Worm (Caenorhabditis elegans) whole organism, late embryonic: ENCODE data around the gene srj-6.

Source experiments
- C38D4.7 ChIP-seq: fragments of 200-800 bp; sonication (Bioruptor generic); optimal IDR thresholded peaks from 2 replicates; lab custom pipeline; 2018; ENCODE audit warnings: mild to moderate bottlenecking, missing genetic modification characterization, moderate library complexity, missing compliant biosample characterization
- F13H6.1 ChIP-seq: sonication (generic microtip); optimal IDR thresholded peaks from 2 replicates; lab custom pipeline; 2016; ENCODE audit warnings: missing genetic modification characterization, missing compliant biosample characterization
- T23F11.4 ChIP-seq: fragments of 200-800 bp; sonication (Bioruptor generic); optimal IDR thresholded peaks from 2 replicates; lab custom pipeline; 2018; ENCODE audit warnings: mild to moderate bottlenecking, missing genetic modification characterization, missing compliant biosample characterization
- ama-1 ChIP-seq: fragments of 150-350 bp; optimal IDR thresholded peaks from 2 replicates; lab custom pipeline; 2014
- ceh-34 ChIP-seq: sonication (generic microtip); optimal IDR thresholded peaks from 2 replicates; lab custom pipeline; 2016; ENCODE audit warnings: mild to moderate bottlenecking, missing genetic modification characterization, missing compliant biosample characterization
- ceh-9 ChIP-seq: sonication (generic microtip); optimal IDR thresholded peaks from 2 replicates; lab custom pipeline; 2016; ENCODE audit warnings: mild to moderate bottlenecking, missing genetic modification characterization, inconsistent platforms, missing compliant biosample characterization
- elt-4 ChIP-seq: sonication (generic microtip); optimal IDR thresholded peaks from 2 replicates; lab custom pipeline; 2016; ENCODE audit warnings: missing genetic modification characterization, missing compliant biosample characterization
- fkh-10 ChIP-seq: fragments of 150-350 bp; optimal IDR thresholded peaks from 2 replicates; lab custom pipeline; 2014; ENCODE audit warnings: missing biosample characterization, missing genetic modification reagents, missing genetic modification characterization
- fkh-6 ChIP-seq: sonication (generic microtip); optimal IDR thresholded peaks from 2 replicates; lab custom pipeline; 2016; ENCODE audit warnings: missing genetic modification characterization, missing compliant biosample characterization
- gmeb-2 ChIP-seq: sonication (generic microtip); optimal IDR thresholded peaks from 2 replicates; lab custom pipeline; 2016; ENCODE audit warnings: missing genetic modification characterization, inconsistent platforms, missing compliant biosample characterization
- hlh-13 ChIP-seq: fragments of 200-800 bp; sonication (Bioruptor generic); optimal IDR thresholded peaks from 2 replicates; lab custom pipeline; 2018; ENCODE audit warnings: mild to moderate bottlenecking, missing genetic modification characterization, missing compliant biosample characterization
- hlh-30 ChIP-seq: sonication (generic microtip); optimal IDR thresholded peaks from 2 replicates; lab custom pipeline; 2017; ENCODE audit warnings: antibody characterized with exemption, missing genetic modification characterization, missing compliant biosample characterization; ENCODE audit not compliant: insufficient read depth
- lin-11 ChIP-seq: fragments of 200-800 bp; sonication (Bioruptor generic); optimal IDR thresholded peaks from 2 replicates; lab custom pipeline; 2018; ENCODE audit warnings: mild to moderate bottlenecking, missing genetic modification characterization, missing compliant biosample characterization
- madf-2 ChIP-seq: sonication (generic microtip); optimal IDR thresholded peaks from 2 replicates; lab custom pipeline; 2017; ENCODE audit warnings: missing genetic modification characterization, missing compliant biosample characterization
- pha-4 ChIP-seq: fragments of 150-350 bp; optimal IDR thresholded peaks from 2 replicates; lab custom pipeline; 2018; ENCODE audit warnings: missing biosample characterization, missing genetic modification reagents, missing genetic modification characterization
- pqm-1 ChIP-seq: sonication (generic microtip); optimal IDR thresholded peaks from 2 replicates; lab custom pipeline; 2016; ENCODE audit warnings: missing genetic modification characterization, missing compliant biosample characterization
- sdc-2 ChIP-seq: sonication (generic microtip); optimal IDR thresholded peaks from 2 replicates; lab custom pipeline; 2016; ENCODE audit warnings: missing genotype, missing genetic modification characterization, missing compliant biosample characterization
- tbx-7 ChIP-seq: sonication (generic microtip); optimal IDR thresholded peaks from 2 replicates; lab custom pipeline; 2016; ENCODE audit warnings: missing genotype, missing genetic modification characterization, missing compliant biosample characterization
- ttx-3 ChIP-seq: sonication (generic microtip); optimal IDR thresholded peaks from 2 replicates; lab custom pipeline; 2016; ENCODE audit warnings: missing genetic modification reagents, missing genetic modification characterization, missing compliant biosample characterization
- unc-55 ChIP-seq: sonication (generic microtip); optimal IDR thresholded peaks from 2 replicates; lab custom pipeline; 2017; ENCODE audit warnings: missing biosample characterization, missing genetic modification reagents, missing genetic modification characterization

Gene srj-6

ce11 chrV:604105-604504 lies 50.2 kb downstream of the srj-6 start, which contains the start of gene srlf-37:
TSS of gene srlf-37 (minus strand) at chrV:604205.
- TF ChIP-seq C38D4.7 (no peak), hlh-30 (tag; lab: Kevin White, UChicago) (no peak), pqm-1 (tag; lab: Kevin White, UChicago) (no peak), fkh-6 (tag; lab: Kevin White, UChicago) (no peak), hlh-13 (no peak), ama-1 (no peak), pha-4 (tag; lab: Kevin White, UChicago) (no peak), ttx-3 (tag; lab: Kevin White, UChicago) (no peak), F13H6.1 (no peak), madf-2 (tag; lab: Kevin White, UChicago) (no peak), unc-55 (GFP tag; lab: Kevin White, UChicago) (no peak), T23F11.4 (GFP tag; lab: Kevin White, UChicago) (no peak), elt-4 (tag; lab: Kevin White, UChicago) (no peak), ceh-9 (tag; lab: Kevin White, UChicago) (no peak), ceh-34 (tag; lab: Kevin White, UChicago) (no peak), tbx-7 (tag; lab: Kevin White, UChicago) (no peak), sdc-2 (tag; lab: Kevin White, UChicago) (no peak), lin-11 (tag; lab: Kevin White, UChicago) (no peak), fkh-10 (GFP tag; lab: Kevin White, UChicago) (no peak), gmeb-2 (no peak)
